Worm (Caenorhabditis elegans) whole organism, L1 larva: ENCODE results near the gene pxn-2.
A peak's percentile ranks its signal among the peaks of the same experiment; 100 is the strongest.

Experiments
- C04F5.9 ChIP-seq: sonication (generic microtip); optimal IDR thresholded peaks from 2 replicates; lab custom pipeline; 2016; ENCODE audit warnings: missing genetic modification characterization, missing compliant biosample characterization
- C16A3.4 ChIP-seq: fragments of 150-350 bp; optimal IDR thresholded peaks from 2 replicates; lab custom pipeline; 2014; ENCODE audit warnings: missing biosample characterization, missing genetic modification characterization
- F16B12.6 ChIP-seq: fragments of 150-350 bp; optimal IDR thresholded peaks from 2 replicates; lab custom pipeline; 2014; ENCODE audit warnings: missing biosample characterization, missing genetic modification characterization
- alr-1 ChIP-seq: fragments of 200-800 bp; sonication (Bioruptor generic); optimal IDR thresholded peaks from 2 replicates; lab custom pipeline; 2018; ENCODE audit warnings: borderline replicate concordance, mild to moderate bottlenecking, missing genetic modification characterization, missing compliant biosample characterization
- aly-2 ChIP-seq: fragments of 150-350 bp; optimal IDR thresholded peaks from 2 replicates; lab custom pipeline; 2014; ENCODE audit warnings: missing biosample characterization, missing genetic modification characterization
- ama-1 ChIP-seq: fragments of 150-350 bp; optimal IDR thresholded peaks from 2 replicates; lab custom pipeline; 2014
- blmp-1 ChIP-seq: fragments of 150-350 bp; optimal IDR thresholded peaks from 2 replicates; lab custom pipeline; 2014; ENCODE audit warnings: missing biosample characterization, missing genetic modification characterization
- dsc-1 ChIP-seq: sonication (generic microtip); optimal IDR thresholded peaks from 2 replicates; lab custom pipeline; 2016; ENCODE audit warnings: mild to moderate bottlenecking, missing genetic modification characterization, missing compliant biosample characterization
- efl-1 ChIP-seq, 4 experiments: fragments of 150-350 bp; optimal IDR thresholded peaks in 3 of 4; peaks in 1 of 4; 1 replicate in 1 of 4; 2 replicates in 3 of 4; lab custom pipeline; 2014; ENCODE audit warnings: missing biosample characterization in 2 of 4, missing genetic modification characterization in 2 of 4, missing genetic modification reagents in 2 of 4
- elt-2 ChIP-seq: sonication (generic microtip); optimal IDR thresholded peaks from 2 replicates; lab custom pipeline; 2016; ENCODE audit warnings: missing genetic modification characterization, mild to moderate bottlenecking, inconsistent platforms, missing compliant biosample characterization, missing genetic modification reagents
- elt-3 ChIP-seq, 6 experiments: fragments of 150-350 bp in 1 of 6; sonication (generic microtip); optimal IDR thresholded peaks; 2 replicates each; lab custom pipeline; 2017 to 2018; ENCODE audit warnings: missing biosample characterization in 6 of 6, missing genetic modification characterization in 6 of 6, inconsistent platforms in 1 of 6
- fkh-8 ChIP-seq: sonication (generic microtip); optimal IDR thresholded peaks from 2 replicates; lab custom pipeline; 2016; ENCODE audit warnings: mild to moderate bottlenecking, missing genetic modification characterization, missing compliant biosample characterization
- isw-1 ChIP-seq: fragments of 200-800 bp; sonication (Bioruptor generic); IDR thresholded peaks from 2 replicates; pipeline ENCODE4 v1.3.6; 2022; ENCODE audit warnings: missing genetic modification characterization, missing compliant biosample characterization
- jun-1 ChIP-seq: fragments of 150-350 bp; optimal IDR thresholded peaks from 2 replicates; lab custom pipeline; 2014; ENCODE audit warnings: missing biosample characterization, missing genetic modification reagents, missing genetic modification characterization
- lin-14 ChIP-seq: fragments of 200-800 bp; sonication (Bioruptor generic); optimal IDR thresholded peaks from 2 replicates; lab custom pipeline; 2018; ENCODE audit warnings: mild to moderate bottlenecking, missing genetic modification characterization, moderate library complexity, missing compliant biosample characterization
- lin-15B ChIP-seq: fragments of 150-350 bp; sonication (generic microtip); optimal IDR thresholded peaks from 3 replicates; lab custom pipeline; 2014; ENCODE audit warnings: missing biosample characterization, missing genetic modification characterization
- lin-35 ChIP-seq, 2 experiments: fragments of 150-350 bp; optimal IDR thresholded peaks; 2 replicates each; lab custom pipeline; 2014; ENCODE audit warnings: missing biosample characterization in 2 of 2, missing genetic modification characterization in 2 of 2, missing genetic modification reagents in 2 of 2
- lin-39 ChIP-seq: fragments of 150-350 bp; optimal IDR thresholded peaks from 2 replicates; lab custom pipeline; 2014; ENCODE audit warnings: missing biosample characterization, missing genetic modification reagents, missing genetic modification characterization
- lsy-2 ChIP-seq, 2 experiments: fragments of 150-350 bp; optimal IDR thresholded peaks; 2 replicates each; lab custom pipeline; 2014; ENCODE audit warnings: missing biosample characterization in 2 of 2, missing genetic modification characterization in 2 of 2
- mab-9 ChIP-seq: fragments of 200-800 bp; sonication (Bioruptor generic); IDR thresholded peaks from 2 replicates; pipeline ENCODE4 v1.3.6; 2022; ENCODE audit warnings: missing genetic modification reagents, missing genetic modification characterization, missing compliant biosample characterization
- mdl-1 ChIP-seq, 2 experiments: fragments of 150-350 bp; optimal IDR thresholded peaks; 2 replicates each; lab custom pipeline; 2014 to 2017; ENCODE audit warnings: missing biosample characterization in 2 of 2, missing genetic modification characterization in 2 of 2, inconsistent platforms in 1 of 2
- mep-1 ChIP-seq: fragments of 150-350 bp; optimal IDR thresholded peaks from 2 replicates; lab custom pipeline; 2014; ENCODE audit warnings: missing biosample characterization, missing genetic modification characterization
- nhr-11 ChIP-seq: fragments of 150-350 bp; optimal IDR thresholded peaks from 2 replicates; lab custom pipeline; 2014; ENCODE audit warnings: missing biosample characterization, missing genetic modification characterization
- nhr-12 ChIP-seq: sonication (generic microtip); optimal IDR thresholded peaks from 2 replicates; lab custom pipeline; 2017; ENCODE audit warnings: missing biosample characterization, missing genetic modification characterization
- nhr-20 ChIP-seq: sonication (generic microtip); optimal IDR thresholded peaks from 2 replicates; lab custom pipeline; 2016; ENCODE audit warnings: mild to moderate bottlenecking, missing genetic modification characterization, missing compliant biosample characterization
- nhr-237 ChIP-seq: fragments of 150-350 bp; optimal IDR thresholded peaks from 2 replicates; lab custom pipeline; 2014; ENCODE audit warnings: missing biosample characterization, missing genetic modification characterization
- nhr-28 ChIP-seq: fragments of 150-350 bp; optimal IDR thresholded peaks from 2 replicates; lab custom pipeline; 2014; ENCODE audit warnings: missing biosample characterization, missing genetic modification characterization
- nhr-71 ChIP-seq: sonication (generic microtip); optimal IDR thresholded peaks from 2 replicates; lab custom pipeline; 2016; ENCODE audit warnings: mild to moderate bottlenecking, missing genetic modification characterization, moderate library complexity, missing compliant biosample characterization
- nhr-77 ChIP-seq: fragments of 150-350 bp; optimal IDR thresholded peaks from 2 replicates; lab custom pipeline; 2014; ENCODE audit warnings: missing biosample characterization, missing genetic modification characterization
- nhr-85 ChIP-seq: sonication (generic microtip); peaks from one replicate; lab custom pipeline; 2016; ENCODE audit warnings: missing genetic modification characterization, inconsistent platforms, missing compliant biosample characterization
- nhr-90 ChIP-seq: sonication (generic microtip); optimal IDR thresholded peaks from 2 replicates; lab custom pipeline; 2016; ENCODE audit warnings: mild to moderate bottlenecking, missing genetic modification characterization, missing compliant biosample characterization; ENCODE audit not compliant: poor library complexity
- pax-3 ChIP-seq: fragments of 200-800 bp; sonication (Bioruptor generic); optimal IDR thresholded peaks from 2 replicates; lab custom pipeline; 2018; ENCODE audit warnings: mild to moderate bottlenecking, missing genetic modification characterization, moderate library complexity, missing compliant biosample characterization
- rnt-1 ChIP-seq: sonication (generic microtip); optimal IDR thresholded peaks from 2 replicates; lab custom pipeline; 2016; ENCODE audit warnings: mild to moderate bottlenecking, missing genetic modification characterization, moderate library complexity, missing compliant biosample characterization
- snpc-4 ChIP-seq: fragments of 150-350 bp; optimal IDR thresholded peaks from 2 replicates; lab custom pipeline; 2014; ENCODE audit warnings: missing biosample characterization, missing genetic modification characterization
- sox-4 ChIP-seq: sonication (generic microtip); optimal IDR thresholded peaks from 2 replicates; lab custom pipeline; 2016; ENCODE audit warnings: missing genetic modification characterization, missing compliant biosample characterization
- sup-37 ChIP-seq: fragments of 200-800 bp; sonication (Bioruptor generic); optimal IDR thresholded peaks from 2 replicates; lab custom pipeline; 2018; ENCODE audit warnings: mild to moderate bottlenecking, missing genetic modification characterization, missing compliant biosample characterization
- tlp-1 ChIP-seq: fragments of 150-350 bp; optimal IDR thresholded peaks from 2 replicates; lab custom pipeline; 2014; ENCODE audit warnings: missing biosample characterization, missing genetic modification characterization
- unc-30 ChIP-seq: sonication (generic microtip); optimal IDR thresholded peaks from 2 replicates; lab custom pipeline; 2017; ENCODE audit warnings: missing biosample characterization, missing genetic modification characterization
- unc-98 ChIP-seq: fragments of 200-800 bp; sonication (Bioruptor generic); IDR thresholded peaks from 2 replicates; pipeline ENCODE4 v1.3.6; 2022; ENCODE audit warnings: missing genetic modification characterization, missing compliant biosample characterization
- vab-15 ChIP-seq: sonication (generic microtip); optimal IDR thresholded peaks from 2 replicates; lab custom pipeline; 2017; ENCODE audit warnings: missing genotype, mild to moderate bottlenecking, missing genetic modification characterization, missing compliant biosample characterization
- xbp-1 ChIP-seq: sonication (generic microtip); optimal IDR thresholded peaks from 2 replicates; lab custom pipeline; 2016; ENCODE audit warnings: missing genetic modification characterization, missing compliant biosample characterization

Gene pxn-2

DNA sequence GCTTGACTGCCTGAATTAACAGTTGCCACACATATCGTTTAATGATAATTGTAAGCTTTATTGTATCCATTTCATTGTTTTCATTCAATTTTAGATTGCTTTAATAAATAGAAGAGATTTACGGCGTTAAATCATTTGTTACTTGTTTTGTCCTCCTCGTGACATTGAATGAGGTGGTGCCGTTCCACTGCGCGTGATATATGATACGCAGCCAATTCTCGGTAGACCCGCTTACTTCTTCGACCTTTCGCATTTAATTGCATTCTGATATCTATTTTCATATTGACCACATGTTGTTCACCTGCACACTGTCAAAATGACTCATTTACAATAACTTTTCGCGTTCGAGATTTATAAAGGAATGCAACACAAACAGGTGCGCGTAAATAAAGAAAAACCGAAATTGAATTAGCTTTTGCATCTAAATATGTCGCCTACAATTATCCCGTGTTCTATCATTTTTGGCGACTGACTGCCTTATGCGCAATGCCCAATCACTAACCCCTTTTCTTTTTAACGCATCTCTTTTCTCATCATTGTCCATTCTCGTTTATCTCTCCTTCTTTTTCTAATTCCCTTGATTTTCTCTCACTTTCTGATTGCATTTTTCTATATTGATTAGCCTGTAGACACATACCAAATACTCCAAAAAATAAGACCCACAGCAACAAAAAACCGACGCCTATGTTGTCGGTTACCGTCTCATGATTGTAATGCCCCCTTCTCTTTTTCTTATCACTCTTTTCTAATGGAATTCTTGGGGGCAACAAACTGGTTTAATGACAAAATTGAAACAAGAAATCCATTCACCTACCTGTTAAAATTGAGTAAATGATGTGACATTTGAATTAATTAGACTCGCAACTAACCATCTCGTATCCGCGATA is 35.6 kb upstream of the pxn-2 start (continued):
- TF ChIP-seq F16B12.6, result no peak
- peak in 1 of 2 experiments; percentile 51 for TF ChIP-seq lsy-2 (tag; optimal IDR thresholded peaks at IDR 0.05; lab: Kevin White, UChicago)
- no peak for TF ChIP-seq nhr-28 (tag; lab: Kevin White, UChicago)
- TF ChIP-seq xbp-1 (tag; lab: Kevin White, UChicago), result no peak
- TF ChIP-seq lin-39 (tag; lab: Kevin White, UChicago), result no peak
- TF ChIP-seq pax-3 (tag; lab: Kevin White, UChicago), result no peak
- TF ChIP-seq unc-30 (tag; lab: Kevin White, UChicago), result no peak
- no peak for TF ChIP-seq lin-15B (tag; lab: Kevin White, UChicago)
- no peak for TF ChIP-seq isw-1 (GFP tag; lab: Robert Waterston, UW)
- TF ChIP-seq nhr-12 (tag; lab: Kevin White, UChicago), result no peak
- no peak for TF ChIP-seq jun-1 (tag; lab: Kevin White, UChicago)
- no peak for TF ChIP-seq C16A3.4 (tag; lab: Kevin White, UChicago)
- peak in 1 of 2 experiments; percentile 26 for TF ChIP-seq lin-35 (GFP tag; optimal IDR thresholded peaks at IDR 0.05; lab: Kevin White, UChicago)
- no peak for TF ChIP-seq dsc-1
- TF ChIP-seq nhr-90 (tag; lab: Kevin White, UChicago), result peak; percentile 27
- no peak for TF ChIP-seq sox-4 (tag; lab: Kevin White, UChicago)
- TF ChIP-seq blmp-1, result peak; percentile 80
- TF ChIP-seq rnt-1, result no peak
- TF ChIP-seq mep-1 (tag; lab: Kevin White, UChicago), result peak; percentile 31
- peak in 1 of 2 experiments; percentile 40 for TF ChIP-seq mdl-1 (tag; optimal IDR thresholded peaks at IDR 0.05; lab: Kevin White, UChicago)
- TF ChIP-seq efl-1 (optimal IDR thresholded peaks at IDR 0.05; lab: Kevin White, UChicago), result no peak
- no peak for TF ChIP-seq efl-1 (GFP tag; optimal IDR thresholded peaks at IDR 0.05 in 1 of 2; lab: Kevin White, UChicago)
- TF ChIP-seq fkh-8 (tag; lab: Kevin White, UChicago), result no peak
- TF ChIP-seq mab-9 (GFP tag; lab: Robert Waterston, UW), result no peak
- peak; percentile 47 for TF ChIP-seq nhr-71 (tag; lab: Kevin White, UChicago)
- TF ChIP-seq unc-98 (GFP tag; lab: Robert Waterston, UW), result no peak
- TF ChIP-seq elt-3 (tag; optimal IDR thresholded peaks at IDR 0.05; lab: Kevin White, UChicago), result peak in 4 of 6 experiments; percentile 45 to 84 (median 74)
- peak; percentile 91 for TF ChIP-seq nhr-85 (tag; lab: Kevin White, UChicago)
- peak; percentile 71 for TF ChIP-seq vab-15
- no peak for TF ChIP-seq C04F5.9 (tag; lab: Kevin White, UChicago)
- TF ChIP-seq elt-2 (tag; lab: Kevin White, UChicago), result no peak
- no peak for TF ChIP-seq nhr-77 (tag; lab: Kevin White, UChicago)

DNA sequence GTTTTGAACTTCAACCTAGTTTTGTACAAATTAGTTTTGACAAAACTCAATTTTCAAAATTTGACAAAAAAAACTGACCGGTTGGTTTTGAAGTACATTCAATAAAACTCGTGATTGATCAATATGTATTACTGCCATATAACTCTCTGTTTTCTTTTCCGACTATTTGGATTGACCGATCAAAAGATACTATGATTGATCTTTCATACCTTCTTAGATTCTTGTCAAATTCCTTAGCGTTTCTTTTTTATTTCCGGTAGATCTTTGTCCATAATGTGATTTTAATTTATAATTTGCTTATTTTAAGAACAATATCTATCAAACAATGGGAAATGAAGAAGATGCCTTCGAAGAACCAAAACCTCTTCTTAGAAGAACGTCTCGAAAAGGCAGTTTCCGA is 33.3 kb upstream of the pxn-2 start, which contains the start of gene F58A3.3:
Gene F58A3.3, plus strand, starts transcription at position 301 of the 400 bp plus-strand sequence.
- TF ChIP-seq alr-1 (tag; lab: Kevin White, UChicago) (no peak), snpc-4 (tag; lab: Kevin White, UChicago) (no peak), blmp-1 (peak; percentile 2), nhr-11 (tag; lab: Kevin White, UChicago) (no peak), nhr-237 (no peak), sup-37 (GFP tag; lab: Kevin White, UChicago) (no peak), lin-14 (GFP tag; lab: Kevin White, UChicago) (peak; percentile 19), nhr-20 (tag; lab: Kevin White, UChicago) (no peak), aly-2 (tag; lab: Kevin White, UChicago) (no peak), C16A3.4 (tag; lab: Kevin White, UChicago) (no peak), tlp-1 (tag; lab: Kevin White, UChicago) (no peak), ama-1 (lab: Kevin White, UChicago) (no peak)
